Fruit fly (Drosophila melanogaster) S2 (cell line): ENCODE results near the gene CG13766.
A peak's percentile ranks its signal among the peaks of the same experiment; 100 is the strongest.

ENCODE experiments used
- CG8478 ChIP-seq: fragments of >200 bp; optimal IDR thresholded peaks from 2 replicates; lab custom pipeline; 2018
- CTCF ChIP-seq, 2 experiments: fragments of >200 bp; optimal IDR thresholded peaks; 2 replicates each; lab custom pipeline; 2018

dm6 chr2L:6561463-6562357, 4.3 kb downstream of the CG13766 start, which contains the start of the genes Trmt6 and Ent2:
- peak in 1 of 2 experiments; percentile 11 for TF ChIP-seq CTCF (optimal IDR thresholded peaks at IDR 0.05; lab: Kevin White, UChicago)
- TF ChIP-seq CG8478 (lab: Kevin White, UChicago), result no peak
